Fruit fly (Drosophila melanogaster) whole organism, embryonic: Measurements from ENCODE around the gene Jhbp3.

Experiments used
- Asciz ChIP-seq: fragments of 200-800 bp; sonication (Bioruptor generic); optimal IDR thresholded peaks from 2 replicates; lab custom pipeline; 2017; ENCODE audit warnings: missing biosample characterization, mild to moderate bottlenecking, missing genetic modification characterization, missing genetic modification reagents
- Bgb ChIP-seq: fragments of 200-800 bp; sonication (Bioruptor generic); IDR thresholded peaks from 2 replicates; pipeline ENCODE4 v1.3.6; 2022; ENCODE audit warnings: missing biosample characterization, missing genetic modification characterization; ENCODE audit not compliant: partially characterized antibody
- CG11696 ChIP-seq: fragments of 200-800 bp; sonication (Bioruptor generic); IDR thresholded peaks from 2 replicates; pipeline ENCODE4 v1.3.6; 2022; ENCODE audit warnings: missing biosample characterization, missing genetic modification characterization
- CG12942 ChIP-seq: fragments of 200-800 bp; sonication (Bioruptor generic); optimal IDR thresholded peaks from 3 replicates; lab custom pipeline; 2016; ENCODE audit warnings: missing biosample characterization, missing genetic modification characterization
- CG15479 ChIP-seq: fragments of 200-800 bp; sonication (Bioruptor generic); optimal IDR thresholded peaks from 3 replicates; lab custom pipeline; 2019; ENCODE audit warnings: missing biosample characterization, mild to moderate bottlenecking, missing genetic modification characterization, moderate library complexity
- CG15514 ChIP-seq: fragments of 200-800 bp; sonication (Bioruptor generic); optimal IDR thresholded peaks from 3 replicates; lab custom pipeline; 2017; ENCODE audit warnings: missing biosample characterization, missing genetic modification characterization, mild to moderate bottlenecking, moderate library complexity, missing genetic modification reagents
- CG16863 ChIP-seq: fragments of 200-800 bp; sonication (Bioruptor generic); optimal IDR thresholded peaks from 3 replicates; lab custom pipeline; 2016; ENCODE audit warnings: missing biosample characterization, missing genetic modification characterization
- CG17328 ChIP-seq: fragments of 200-800 bp; sonication (Bioruptor generic); IDR thresholded peaks from 2 replicates; pipeline ENCODE4 v1.3.6; 2022; ENCODE audit warnings: missing biosample characterization, missing genetic modification characterization
- CG18262 ChIP-seq: fragments of 200-800 bp; optimal IDR thresholded peaks from 3 replicates; lab custom pipeline; 2019; ENCODE audit warnings: missing biosample characterization, mild to moderate bottlenecking, missing genetic modification characterization, moderate library complexity
- CG2202 ChIP-seq: fragments of 200-800 bp; sonication (Bioruptor generic); optimal IDR thresholded peaks from 2 replicates; lab custom pipeline; 2018; ENCODE audit warnings: missing biosample characterization, mild to moderate bottlenecking, missing genetic modification characterization
- CG3281 ChIP-seq: fragments of 200-800 bp; sonication (Bioruptor generic); optimal IDR thresholded peaks from 3 replicates; lab custom pipeline; 2017; ENCODE audit warnings: missing biosample characterization, mild to moderate bottlenecking, missing genetic modification characterization
- CG3726 ChIP-seq: fragments of 200-800 bp; sonication (Bioruptor generic); IDR thresholded peaks from 3 replicates; pipeline ENCODE4, ENCODE4 v1.3.6; 2022; ENCODE audit warnings: missing biosample characterization, missing genetic modification characterization
- CG4617 ChIP-seq: fragments of 200-800 bp; sonication (Bioruptor generic); optimal IDR thresholded peaks from 3 replicates; lab custom pipeline; 2016; ENCODE audit warnings: missing biosample characterization, missing genetic modification characterization, borderline replicate concordance
- CG4854 ChIP-seq: fragments of 200-800 bp; sonication (Bioruptor generic); optimal IDR thresholded peaks from 2 replicates; lab custom pipeline; 2016; ENCODE audit warnings: missing biosample characterization, missing genetic modification characterization, inconsistent platforms
- CG7963 ChIP-seq: fragments of 200-800 bp; sonication (Bioruptor generic); IDR thresholded peaks from 3 replicates; pipeline ENCODE4 v1.3.6; 2022; ENCODE audit warnings: missing biosample characterization, missing genetic modification characterization; ENCODE audit not compliant: partially characterized antibody
- CG8290 ChIP-seq, 3 experiments: fragments of 200-800 bp; sonication (Bioruptor generic); optimal IDR thresholded peaks; 2 replicates each; lab custom pipeline; 2016 to 2019; ENCODE audit warnings: missing biosample characterization in 3 of 3, missing genetic modification characterization in 3 of 3, mild to moderate bottlenecking in 2 of 3, moderate library complexity in 1 of 3
- CG9817 ChIP-seq: fragments of 200-800 bp; sonication (Bioruptor generic); optimal IDR thresholded peaks from 2 replicates; lab custom pipeline; 2018; ENCODE audit warnings: missing biosample characterization, mild to moderate bottlenecking, missing genetic modification characterization, moderate library complexity
- CHES-1-like ChIP-seq: fragments of 200-800 bp; sonication (Bioruptor generic); optimal IDR thresholded peaks from 2 replicates; lab custom pipeline; 2016; ENCODE audit warnings: missing biosample characterization, missing genetic modification characterization
- CTCF ChIP-seq: fragments of 200-800 bp; sonication (Bioruptor generic); optimal IDR thresholded peaks from 2 replicates; lab custom pipeline; 2017; ENCODE audit warnings: missing biosample characterization, mild to moderate bottlenecking, missing genetic modification characterization, moderate library complexity
- CoRest ChIP-seq: fragments of 200-800 bp; sonication (Bioruptor generic); optimal IDR thresholded peaks from 3 replicates; lab custom pipeline; 2018; ENCODE audit warnings: missing biosample characterization, mild to moderate bottlenecking, missing genetic modification characterization, moderate library complexity
- Deaf1 ChIP-seq: fragments of 200-800 bp; optimal IDR thresholded peaks from 3 replicates; lab custom pipeline; 2019; ENCODE audit warnings: missing biosample characterization, mild to moderate bottlenecking, missing genetic modification characterization, moderate library complexity
- Fer2 ChIP-seq: fragments of 200-800 bp; sonication (Bioruptor generic); optimal IDR thresholded peaks from 2 replicates; lab custom pipeline; 2018; ENCODE audit warnings: missing biosample characterization, mild to moderate bottlenecking, missing genetic modification characterization, moderate library complexity
- Gug ChIP-seq: fragments of 200-800 bp; sonication (Bioruptor generic); IDR thresholded peaks from 4 replicates; pipeline ENCODE4 v1.3.6; 2022; ENCODE audit warnings: missing biosample characterization, missing genetic modification characterization
- HLHmδ ChIP-seq: fragments of 200-800 bp; sonication (Bioruptor generic); optimal IDR thresholded peaks from 2 replicates; lab custom pipeline; 2018; ENCODE audit warnings: missing biosample characterization, mild to moderate bottlenecking, missing genetic modification characterization, moderate library complexity
- Hr3 ChIP-seq: fragments of 200-800 bp; sonication (Bioruptor generic); optimal IDR thresholded peaks from 3 replicates; lab custom pipeline; 2016; ENCODE audit warnings: missing biosample characterization, missing genetic modification characterization
- Hsf ChIP-seq: fragments of 200-800 bp; sonication (Bioruptor generic); optimal IDR thresholded peaks from 3 replicates; lab custom pipeline; 2016; ENCODE audit warnings: missing biosample characterization, missing genetic modification characterization
- Jarid2 ChIP-seq: fragments of 200-800 bp; sonication (Bioruptor generic); optimal IDR thresholded peaks from 3 replicates; lab custom pipeline; 2017; ENCODE audit warnings: mild to moderate bottlenecking, missing biosample characterization, missing genetic modification reagents, missing genetic modification characterization
- Mad ChIP-seq: fragments of 200-800 bp; sonication (Bioruptor generic); optimal IDR thresholded peaks from 2 replicates; lab custom pipeline; 2016; ENCODE audit warnings: missing biosample characterization, missing genetic modification characterization
- Myb ChIP-seq: fragments of 200-800 bp; sonication (Bioruptor generic); optimal IDR thresholded peaks from 2 replicates; lab custom pipeline; 2016; ENCODE audit warnings: missing biosample characterization, missing genetic modification characterization
- Nf-YC ChIP-seq: fragments of 200-800 bp; optimal IDR thresholded peaks from 3 replicates; lab custom pipeline; 2019; ENCODE audit warnings: missing biosample characterization, mild to moderate bottlenecking, missing genetic modification characterization, moderate library complexity
- Tbp ChIP-seq: fragments of >200 bp; optimal IDR thresholded peaks from 2 replicates; lab custom pipeline; 2018; ENCODE audit warnings: missing biosample characterization, missing genetic modification characterization
- aop ChIP-seq: fragments of 200-800 bp; sonication (Bioruptor generic); IDR thresholded peaks from 2 replicates; pipeline ENCODE4 v1.3.6; 2022; ENCODE audit warnings: missing biosample characterization, missing genetic modification characterization
- az2 ChIP-seq: fragments of 200-800 bp; sonication (Bioruptor generic); optimal IDR thresholded peaks from 3 replicates; lab custom pipeline; 2016; ENCODE audit warnings: missing biosample characterization, missing genetic modification characterization
- cas ChIP-seq: fragments of 200-800 bp; sonication (Bioruptor generic); IDR thresholded peaks from 2 replicates; pipeline ENCODE4 v1.3.6; 2022; ENCODE audit warnings: missing biosample characterization, missing genetic modification characterization
- dimm ChIP-seq: fragments of 200-800 bp; sonication (Bioruptor generic); IDR thresholded peaks from 2 replicates; pipeline ENCODE4 v1.3.6; 2022; ENCODE audit warnings: missing biosample characterization, missing genetic modification characterization
- fd96Cb ChIP-seq: fragments of 200-800 bp; sonication (Bioruptor generic); optimal IDR thresholded peaks from 2 replicates; lab custom pipeline; 2018; ENCODE audit warnings: missing biosample characterization, mild to moderate bottlenecking, missing genetic modification characterization, moderate library complexity
- her ChIP-seq: fragments of 200-800 bp; sonication (Bioruptor generic); optimal IDR thresholded peaks from 2 replicates; lab custom pipeline; 2016; ENCODE audit warnings: missing biosample characterization, missing genetic modification characterization
- lilli ChIP-seq: fragments of 200-800 bp; sonication (Bioruptor generic); optimal IDR thresholded peaks from 3 replicates; lab custom pipeline; 2016; ENCODE audit warnings: missing biosample characterization, missing genetic modification characterization
- mam ChIP-seq: fragments of 200-800 bp; sonication (Bioruptor generic); optimal IDR thresholded peaks from 3 replicates; lab custom pipeline; 2016; ENCODE audit warnings: missing biosample characterization, missing genetic modification characterization
- nau ChIP-seq: fragments of 200-800 bp; sonication (Bioruptor generic); optimal IDR thresholded peaks from 3 replicates; lab custom pipeline; 2017; ENCODE audit warnings: missing biosample characterization, mild to moderate bottlenecking, missing genetic modification characterization, missing genetic modification reagents
- ro ChIP-seq: fragments of 200-800 bp; sonication (Bioruptor generic); IDR thresholded peaks from 2 replicates; pipeline ENCODE4 v1.3.6; 2022; ENCODE audit warnings: missing biosample characterization, missing genetic modification characterization
- row ChIP-seq: fragments of 200-800 bp; sonication (Bioruptor generic); IDR thresholded peaks from 3 replicates; pipeline ENCODE4 v1.3.6; 2022; ENCODE audit warnings: missing biosample characterization, missing genetic modification characterization
- sc ChIP-seq, 3 experiments: fragments of >200 bp in 2 of 3; fragments of 200-800 bp in 1 of 3; sonication (Bioruptor generic) in 1 of 3; optimal IDR thresholded peaks; 2 replicates in 2 of 3; 3 replicates in 1 of 3; lab custom pipeline; 2017; ENCODE audit warnings: mild to moderate bottlenecking in 1 of 3, missing biosample characterization in 1 of 3, missing genetic modification characterization in 1 of 3, missing genetic modification reagents in 1 of 3
- so ChIP-seq: fragments of 200-800 bp; sonication (Bioruptor generic); IDR thresholded peaks from 3 replicates; pipeline ENCODE4 v1.3.6; 2022; ENCODE audit warnings: missing biosample characterization, missing genetic modification characterization
- tgo ChIP-seq: fragments of 200-800 bp; sonication (Bioruptor generic); IDR thresholded peaks from 3 replicates; pipeline ENCODE4 v1.3.6; 2022; ENCODE audit warnings: missing biosample characterization, missing genetic modification characterization
- tna ChIP-seq: fragments of 200-800 bp; sonication (Bioruptor generic); IDR thresholded peaks from 2 replicates; pipeline ENCODE4 v1.3.6; 2022; ENCODE audit warnings: missing biosample characterization, missing genetic modification characterization; ENCODE audit not compliant: partially characterized antibody
- trh ChIP-seq: fragments of 200-800 bp; sonication (Bioruptor generic); optimal IDR thresholded peaks from 2 replicates; lab custom pipeline; 2016; ENCODE audit warnings: missing biosample characterization, missing genetic modification characterization
- wor ChIP-seq: fragments of 200-800 bp; sonication (Bioruptor generic); IDR thresholded peaks from 2 replicates; pipeline ENCODE4 v1.3.6; 2022; ENCODE audit warnings: missing biosample characterization, missing genetic modification characterization
- z ChIP-seq: fragments of 200-800 bp; sonication (Bioruptor generic); IDR thresholded peaks from 3 replicates; pipeline ENCODE4 v1.3.6; 2022; ENCODE audit warnings: missing biosample characterization, missing genetic modification characterization

Jhbp3 gene

dm6 chr3R:4970415-4971140 lies 15.5 kb upstream of the Jhbp3 start (continued):
- TF ChIP-seq sc (optimal IDR thresholded peaks at IDR 0.05; lab: Kevin White, UChicago) (no peak), sc (GFP tag; optimal IDR thresholded peaks at IDR 0.05; lab: Kevin White, UChicago) (no peak), nau (no peak), CG9817 (peak; percentile 67), CG8290 (GFP tag; optimal IDR thresholded peaks at IDR 0.05; lab: Kevin White, UChicago) (peak; percentile 78), CG8290 (tag; optimal IDR thresholded peaks at IDR 0.05; lab: Kevin White, UChicago) (peak in 1 of 2 experiments; percentile 93), Myb (GFP tag; lab: Kevin White, UChicago) (peak; percentile 67), wor (GFP tag; lab: Robert Waterston, UW) (no peak), cas (GFP tag; lab: Robert Waterston, UW) (0 out of 2 replicates have a peak, but pooled peaks have one; percentile 9), CG4854 (GFP tag; lab: Kevin White, UChicago) (peak; percentile 20), CG18262 (peak; percentile 3), z (GFP tag; lab: Robert Waterston, UW) (no peak; the same call in 2 of the 3 replicates), tgo (GFP tag; lab: Robert Waterston, UW) (peak; percentile 51; the same call in 2 of the 3 replicates), CG15514 (GFP tag; lab: Kevin White, UChicago) (peak; percentile 55), CG12942 (GFP tag; lab: Kevin White, UChicago) (peak; percentile 53), CG16863 (GFP tag; lab: Kevin White, UChicago) (peak; percentile 51), Fer2 (tag; lab: Kevin White, UChicago) (no peak), so (GFP tag; lab: Robert Waterston, UW) (peak; percentile 63; the same call in 1 of the 3 replicates), az2 (peak; percentile 57), CG3281 (no peak), fd96Cb (tag; lab: Kevin White, UChicago) (peak; percentile 36), Deaf1 (tag; lab: Kevin White, UChicago) (no peak), Hr3 (GFP tag; lab: Kevin White, UChicago) (peak; percentile 64), tna (no peak), mam (GFP tag; lab: Kevin White, UChicago) (peak; percentile 63), dimm (no peak), ro (GFP tag; lab: Robert Waterston, UW) (no peak; the same call in 1 of the 2 replicates), CHES-1-like (peak; percentile 53), CG7963 (GFP tag; lab: Robert Waterston, UW) (no peak), Asciz (GFP tag; lab: Kevin White, UChicago) (no peak), row (peak; percentile 38; the same call in 2 of the 3 replicates), lilli (GFP tag; lab: Kevin White, UChicago) (peak; percentile 61), aop (GFP tag; lab: Robert Waterston, UW) (no peak), Nf-YC (tag; lab: Kevin White, UChicago) (peak; percentile 11), CG11696 (GFP tag; lab: Robert Waterston, UW) (no peak), Mad (GFP tag; lab: Kevin White, UChicago) (peak; percentile 44), trh (no peak), CoRest (peak; percentile 62), CG17328 (GFP tag; lab: Robert Waterston, UW) (peak; percentile 66), Gug (GFP tag; lab: Robert Waterston, UW) (peak; percentile 41; the same call in 2 of the 4 replicates), Tbp (GFP tag; lab: Kevin White, UChicago) (no peak), CG4617 (GFP tag; lab: Kevin White, UChicago) (no peak), CTCF (GFP tag; lab: Kevin White, UChicago) (peak; percentile 99), Hsf (GFP tag; lab: Kevin White, UChicago) (peak; percentile 69), CG3726 (GFP tag; lab: Robert Waterston, UW) (no peak), CG15479 (no peak), CG2202 (tag; lab: Kevin White, UChicago) (no peak), her (GFP tag; lab: Kevin White, UChicago) (peak; percentile 33), Bgb (GFP tag; lab: Robert Waterston, UW) (peak; percentile 91), Jarid2 (no peak), HLHmδ (GFP tag; lab: Kevin White, UChicago) (peak; percentile 34)
